Worm (Caenorhabditis elegans): Measurements from ENCODE around the gene R02D5.1.

The R02D5.1 gene

DNA sequence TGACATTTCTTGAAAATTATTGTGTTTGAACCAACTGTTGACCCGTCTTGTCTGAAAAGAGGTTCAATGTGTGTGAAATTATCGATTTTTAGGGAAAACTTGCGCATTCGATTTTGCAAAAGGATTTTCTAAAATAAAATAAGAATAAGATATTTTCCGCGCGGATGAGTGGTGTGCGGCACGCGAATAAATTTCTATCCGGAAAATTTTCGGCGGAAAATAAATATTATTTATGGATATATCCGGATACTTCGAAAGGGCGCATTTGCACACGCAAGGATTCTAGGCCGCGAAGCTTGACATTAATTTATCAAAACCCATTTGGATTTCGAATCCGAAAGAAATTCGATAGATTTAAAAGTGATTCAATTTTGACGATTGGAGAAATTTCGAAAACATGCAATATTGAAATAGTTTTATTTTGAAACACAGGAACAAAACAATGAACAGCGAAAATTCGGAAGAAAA lies 37.8 kb downstream of the R02D5.1 start, which contains the start of gene rike-1:
TSS of gene rike-1 (minus strand) at position 51 of the 468 bp plus-strand sequence.
- TF ChIP-seq nfya-1 (tag; optimal IDR thresholded peaks at IDR 0.05; ENCODE audit: insufficient read depth) (peak; percentile 42), nhr-12 (tag; optimal IDR thresholded peaks at IDR 0.05) (no peak), snpc-4 (tag; optimal IDR thresholded peaks at IDR 0.05) (peak; percentile 47), ama-1 (optimal IDR thresholded peaks at IDR 0.05) (peak; percentile 11), lin-15B (tag; optimal IDR thresholded peaks at IDR 0.05) (peak; percentile 62), jun-1 (tag; optimal IDR thresholded peaks at IDR 0.05) (no peak), R02D3.7 (tag; optimal IDR thresholded peaks at IDR 0.05) (no peak), pha-4 (tag; optimal IDR thresholded peaks at IDR 0.05) (no peak), pqm-1 (tag; optimal IDR thresholded peaks at IDR 0.05) (no peak)

DNA sequence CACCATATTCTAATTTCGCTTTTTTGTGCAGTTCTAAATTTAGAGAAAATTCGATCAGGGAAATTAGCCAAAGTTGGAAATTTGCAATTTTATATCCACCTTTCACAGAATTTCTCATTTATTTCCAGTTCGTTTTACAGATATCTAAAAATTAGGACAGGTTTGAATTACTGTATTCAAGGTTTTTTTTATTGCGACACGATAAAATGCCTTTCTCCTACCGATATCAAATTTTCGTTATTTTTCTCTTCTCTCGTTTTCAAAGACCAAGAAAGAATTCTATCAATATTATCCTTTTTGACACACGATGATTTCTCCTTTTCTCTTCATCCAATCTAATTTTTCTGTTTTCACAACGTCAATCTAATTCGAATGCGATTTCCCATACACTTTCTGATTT lies 38.5 kb downstream of the R02D5.1 start, which contains the start of gene C53A5.13:
TSS of gene C53A5.13 (plus strand) at position 301 of the 400 bp plus-strand sequence.
- TF ChIP-seq nhr-23 (tag; optimal IDR thresholded peaks at IDR 0.05), result no peak
- no peak for TF ChIP-seq nhr-25 (tag; optimal IDR thresholded peaks at IDR 0.05)
- TF ChIP-seq skn-1 (tag; optimal IDR thresholded peaks at IDR 0.05), result no peak
- no peak for TF ChIP-seq egl-5 (tag; optimal IDR thresholded peaks at IDR 0.05)
- no peak for TF ChIP-seq lin-39 (tag; optimal IDR thresholded peaks at IDR 0.05)
- TF ChIP-seq hmg-11 (tag; optimal IDR thresholded peaks at IDR 0.05), result no peak
- no peak for TF ChIP-seq jun-1 (tag; optimal IDR thresholded peaks at IDR 0.05)
- TF ChIP-seq fkh-2 (tag; optimal IDR thresholded peaks at IDR 0.05), result no peak
- TF ChIP-seq fkh-10 (GFP tag; optimal IDR thresholded peaks at IDR 0.05), result no peak
- no peak for TF ChIP-seq nfya-1 (tag; optimal IDR thresholded peaks at IDR 0.05; ENCODE audit: insufficient read depth)
- no peak for TF ChIP-seq nhr-11 (tag; optimal IDR thresholded peaks at IDR 0.05)
- no peak for TF ChIP-seq pqm-1 (tag; optimal IDR thresholded peaks at IDR 0.05)
- TF ChIP-seq lin-15B (tag; optimal IDR thresholded peaks at IDR 0.05), result no peak
- TF ChIP-seq nhr-237 (tag; optimal IDR thresholded peaks at IDR 0.05), result no peak
- no peak for TF ChIP-seq ztf-4 (tag; optimal IDR thresholded peaks at IDR 0.05)
- TF ChIP-seq egl-27 (tag; optimal IDR thresholded peaks at IDR 0.05), result no peak
- TF ChIP-seq R02D3.7 (tag; optimal IDR thresholded peaks at IDR 0.05), result no peak
- no peak for TF ChIP-seq nhr-67 (tag; optimal IDR thresholded peaks at IDR 0.05)
- TF ChIP-seq ceh-28 (tag; optimal IDR thresholded peaks at IDR 0.05), result no peak

DNA sequence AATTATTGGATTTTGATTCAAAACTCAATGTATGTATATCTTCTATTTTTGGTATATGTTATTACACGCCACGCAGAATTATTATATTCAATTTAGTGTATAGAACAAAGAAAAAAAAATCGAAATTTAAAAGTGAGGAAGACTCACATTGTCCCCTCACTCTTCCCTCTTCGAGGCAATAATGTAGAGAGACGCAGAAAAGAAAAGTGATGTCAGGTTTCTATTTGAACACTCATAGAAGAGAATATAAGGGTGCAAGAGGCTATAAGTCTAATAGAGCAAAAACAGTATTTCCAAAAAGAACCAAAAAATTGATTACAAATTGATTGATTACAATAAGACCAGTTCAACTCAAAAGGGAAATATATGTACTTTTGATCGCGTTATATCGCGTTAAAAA lies 40.5 kb downstream of the R02D5.1 start:
- TF ChIP-seq elt-2 (tag; optimal IDR thresholded peaks at IDR 0.05) (peak; percentile 7), R02D3.7 (tag; optimal IDR thresholded peaks at IDR 0.05) (no peak)

DNA sequence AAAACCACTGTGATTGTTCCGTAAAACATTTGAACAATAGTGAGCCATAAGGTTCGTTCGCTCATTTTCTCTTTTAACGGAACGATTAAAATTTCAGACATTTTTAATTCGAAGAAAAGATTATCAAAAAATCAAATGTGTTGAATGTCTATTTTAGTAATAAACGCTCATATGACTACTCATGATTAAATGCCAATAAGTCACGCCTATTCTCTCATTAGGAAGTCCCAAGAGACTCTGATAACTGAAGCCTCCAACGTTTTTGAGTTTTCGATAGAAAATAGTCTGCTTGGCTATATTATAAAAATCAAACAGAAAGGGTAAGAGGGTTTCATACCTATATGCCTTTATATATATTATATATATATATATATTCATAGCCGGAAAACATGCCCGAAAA lies 48.1 kb downstream of the R02D5.1 start, which contains the start of gene srg-47:
TSS of gene srg-47 (minus strand) at position 101 of the 400 bp plus-strand sequence.
- TF ChIP-seq nhr-11 (tag; optimal IDR thresholded peaks at IDR 0.05) (no peak), lsy-12 (tag; optimal IDR thresholded peaks at IDR 0.05) (no peak), elt-1 (tag; optimal IDR thresholded peaks at IDR 0.05) (no peak), lin-15B (tag; optimal IDR thresholded peaks at IDR 0.05) (no peak), fos-1 (tag; optimal IDR thresholded peaks at IDR 0.05) (no peak), unc-62 (GFP tag; optimal IDR thresholded peaks at IDR 0.05) (no peak), eor-1 (tag; optimal IDR thresholded peaks at IDR 0.05) (no peak), ceh-16 (tag; optimal IDR thresholded peaks at IDR 0.05) (no peak), nhr-76 (tag; optimal IDR thresholded peaks at IDR 0.05) (no peak), fkh-10 (GFP tag; optimal IDR thresholded peaks at IDR 0.05) (no peak), nhr-23 (tag; optimal IDR thresholded peaks at IDR 0.05) (no peak), egl-27 (tag; optimal IDR thresholded peaks at IDR 0.05) (no peak)

DNA sequence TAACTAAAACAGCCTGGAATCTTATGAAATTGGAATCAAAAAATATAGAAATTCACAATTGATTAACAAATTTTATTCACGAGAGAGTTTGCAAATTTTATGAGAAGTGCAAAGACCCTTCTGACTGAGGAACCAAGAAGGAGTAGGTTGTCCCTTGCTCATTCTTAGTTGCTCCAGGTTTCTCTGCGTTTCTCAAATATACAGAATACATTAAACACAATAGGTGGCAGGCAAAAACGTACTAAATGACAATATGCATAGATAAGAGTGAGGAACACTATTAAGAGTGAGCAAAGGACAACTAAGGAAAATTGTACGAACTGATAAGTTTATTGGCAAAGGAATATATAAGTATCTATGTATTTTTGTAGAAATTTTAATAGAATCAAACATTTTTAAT lies 50.7 kb downstream of the R02D5.1 start, which contains the start of gene C53A5.9:
TSS of gene C53A5.9 (minus strand) at position 101 of the 400 bp plus-strand sequence.
- TF ChIP-seq ceh-9 (tag; optimal IDR thresholded peaks at IDR 0.05), result no peak
- TF ChIP-seq fkh-2 (tag; optimal IDR thresholded peaks at IDR 0.05), result no peak
- TF ChIP-seq ztf-11 (tag; optimal IDR thresholded peaks at IDR 0.05), result no peak
- no peak for TF ChIP-seq nhr-28 (tag; optimal IDR thresholded peaks at IDR 0.05)
- no peak for TF ChIP-seq ceh-82 (tag; optimal IDR thresholded peaks at IDR 0.05)
- no peak for TF ChIP-seq ceh-16 (tag; optimal IDR thresholded peaks at IDR 0.05)
- TF ChIP-seq pha-4 (tag; optimal IDR thresholded peaks at IDR 0.05), result no peak
